Fruit fly (Drosophila melanogaster): ENCODE data around the gene CG6729.

DNA sequence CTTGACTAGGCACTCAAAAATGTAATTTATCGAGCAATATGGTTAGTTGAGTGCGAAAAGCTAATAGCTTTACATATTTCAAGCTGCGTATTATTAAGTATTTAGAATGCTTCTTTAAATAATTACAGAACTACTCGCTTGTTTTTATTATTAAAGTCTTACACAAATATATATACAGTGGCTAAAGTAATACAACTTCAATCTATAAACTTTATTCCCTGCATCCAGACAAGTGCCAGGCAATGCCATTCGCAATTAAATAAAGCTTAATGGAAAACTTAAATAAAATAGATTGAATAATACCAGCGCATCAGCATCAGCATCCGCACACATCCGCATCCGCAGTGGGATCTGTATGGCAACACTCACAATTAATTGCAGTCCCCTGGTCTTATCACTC is 37.5 kb downstream of the CG6729 start:
- TF ChIP-seq Atf3 (GFP tag; optimal IDR thresholded peaks at IDR 0.05), result no peak
- TF ChIP-seq insv (GFP tag; optimal IDR thresholded peaks at IDR 0.05), result no peak
- TF ChIP-seq CG8765 (GFP tag; IDR thresholded peaks at IDR 0.05), result no peak
- TF ChIP-seq Fer2 (tag; optimal IDR thresholded peaks at IDR 0.05), result no peak
- TF ChIP-seq ham (GFP tag; IDR thresholded peaks at IDR 0.05), result no peak
- TF ChIP-seq slbo (GFP tag; IDR thresholded peaks at IDR 0.05), result no peak
- TF ChIP-seq bab2 (GFP tag; optimal IDR thresholded peaks at IDR 0.05), result no peak
- no peak for TF ChIP-seq Sox102F (GFP tag; optimal IDR thresholded peaks at IDR 0.05)
- no peak for TF ChIP-seq nmo (GFP tag; optimal IDR thresholded peaks at IDR 0.05)

Data from whole organism, embryonic.